Fruit fly (Drosophila melanogaster): Measurements from ENCODE around the gene Hel89B.
A peak's percentile ranks its signal among the peaks of the same experiment; 100 is the strongest.

Gene Hel89B

dm6 chr3R:15984483-15985118 lies 11.5 kb downstream of the Hel89B start (continued):
- no peak for TF ChIP-seq Hand (GFP tag; optimal IDR thresholded peaks at IDR 0.05)
- TF ChIP-seq H15 (GFP tag; IDR thresholded peaks at IDR 0.05), result 0 out of 3 replicates have a peak, but pooled peaks have one; percentile 17
- no peak for TF ChIP-seq CG6765 (GFP tag; optimal IDR thresholded peaks at IDR 0.05)

dm6 chr3R:15985762-15986214 lies 12.7 kb downstream of the Hel89B start, which contains the start of gene srp:
TSS of gene srp (plus strand) at chr3R:15986152.
- TF ChIP-seq CG12155 (GFP tag; optimal IDR thresholded peaks at IDR 0.05) (peak; percentile 49), Deaf1 (tag; optimal IDR thresholded peaks at IDR 0.05) (peak; percentile 78), CG6765 (GFP tag; optimal IDR thresholded peaks at IDR 0.05) (no peak), ro (GFP tag; IDR thresholded peaks at IDR 0.05) (no peak), CG34376 (GFP tag; optimal IDR thresholded peaks at IDR 0.05) (peak; percentile 88), tio (GFP tag; optimal IDR thresholded peaks at IDR 0.05) (no peak), slou (GFP tag; optimal IDR thresholded peaks at IDR 0.05) (no peak), CG8359 (GFP tag; optimal IDR thresholded peaks at IDR 0.05; ENCODE audit: borderline replicate concordance) (no peak), Dad (GFP tag; optimal IDR thresholded peaks at IDR 0.05) (no peak), chinmo (GFP tag; IDR thresholded peaks at IDR 0.05; ENCODE audit: partially characterized antibody) (0 out of 4 replicates have a peak, but pooled peaks have one; percentile 42), Opbp (GFP tag; IDR thresholded peaks at IDR 0.05; ENCODE audit: partially characterized antibody) (no peak), dan (GFP tag; IDR thresholded peaks at IDR 0.05) (no peak), CG12219 (GFP tag; optimal IDR thresholded peaks at IDR 0.05) (no peak), crol (GFP tag; IDR thresholded peaks at IDR 0.05) (peak; percentile 13; the same call in 1 of the 2 replicates), Dll (GFP tag; IDR thresholded peaks at IDR 0.05; ENCODE audit: partially characterized antibody) (no peak), CG16779 (GFP tag; IDR thresholded peaks at IDR 0.05) (no peak), HmgZ (tag; optimal IDR thresholded peaks at IDR 0.05) (peak; percentile 7), CG17568 (GFP tag; optimal IDR thresholded peaks at IDR 0.05) (no peak), slbo (GFP tag; IDR thresholded peaks at IDR 0.05) (no peak), CG10543 (GFP tag; optimal IDR thresholded peaks at IDR 0.05) (peak; percentile 80), dmrt99B (tag; optimal IDR thresholded peaks at IDR 0.05) (no peak), ac (GFP tag; optimal IDR thresholded peaks at IDR 0.05) (no peak), GATAe (GFP tag; conservative IDR thresholded peaks at IDR 0.05) (peak; percentile 99), CG12744 (GFP tag; optimal IDR thresholded peaks at IDR 0.05) (no peak), onecut (GFP tag; IDR thresholded peaks at IDR 0.05) (no peak), p53 (GFP tag; optimal IDR thresholded peaks at IDR 0.05) (no peak), HHEX (GFP tag; optimal IDR thresholded peaks at IDR 0.05) (no peak), CG12071 (GFP tag; optimal IDR thresholded peaks at IDR 0.05) (no peak), sens-2 (GFP tag; IDR thresholded peaks at IDR 0.05) (no peak), CG9876 (GFP tag; optimal IDR thresholded peaks at IDR 0.05) (no peak), unc-4 (GFP tag; IDR thresholded peaks at IDR 0.05; ENCODE audit: partially characterized antibody) (no peak), mirr (GFP tag; optimal IDR thresholded peaks at IDR 0.05) (peak; percentile 86), shn (GFP tag; optimal IDR thresholded peaks at IDR 0.05) (peak; percentile 57), PHDP (tag; optimal IDR thresholded peaks at IDR 0.05) (no peak), Nf-YB (GFP tag; optimal IDR thresholded peaks at IDR 0.05) (peak; percentile 89), Adf1 (GFP tag; IDR thresholded peaks at IDR 0.05) (peak; percentile 16; the same call in 1 of the 2 replicates), Bteb2 (GFP tag; optimal IDR thresholded peaks at IDR 0.05) (no peak), CG18476 (GFP tag; optimal IDR thresholded peaks at IDR 0.05) (no peak), gsb-n (tag; optimal IDR thresholded peaks at IDR 0.05) (no peak), pnt (GFP tag; optimal IDR thresholded peaks at IDR 0.05) (no peak), ci (GFP tag; IDR thresholded peaks at IDR 0.05) (0 out of 3 replicates have a peak, but pooled peaks have one; percentile 43), zen (tag; optimal IDR thresholded peaks at IDR 0.05) (no peak), z (GFP tag; IDR thresholded peaks at IDR 0.05) (no peak), rib (GFP tag; IDR thresholded peaks at IDR 0.05) (no peak), cwo (GFP tag; optimal IDR thresholded peaks at IDR 0.05) (peak; percentile 100), CG12299 (tag; optimal IDR thresholded peaks at IDR 0.05) (no peak)
